Worm (Caenorhabditis elegans) whole organism, L1 larva: Measurements from ENCODE around the gene C25E10.11.

Experiments
- C16A3.4 ChIP-seq: fragments of 150-350 bp; optimal IDR thresholded peaks from 2 replicates; lab custom pipeline; 2014; ENCODE audit warnings: missing biosample characterization, missing genetic modification characterization
- C34B4.2 ChIP-seq: sonication (generic microtip); optimal IDR thresholded peaks from 2 replicates; lab custom pipeline; 2017; ENCODE audit warnings: mild to moderate bottlenecking, missing genetic modification characterization, missing compliant biosample characterization
- alr-1 ChIP-seq: fragments of 200-800 bp; sonication (Bioruptor generic); optimal IDR thresholded peaks from 2 replicates; lab custom pipeline; 2018; ENCODE audit warnings: borderline replicate concordance, mild to moderate bottlenecking, missing genetic modification characterization, missing compliant biosample characterization
- aly-2 ChIP-seq: fragments of 150-350 bp; optimal IDR thresholded peaks from 2 replicates; lab custom pipeline; 2014; ENCODE audit warnings: missing biosample characterization, missing genetic modification characterization
- ama-1 ChIP-seq: fragments of 150-350 bp; optimal IDR thresholded peaks from 2 replicates; lab custom pipeline; 2014
- ceh-63 ChIP-seq: fragments of 200-800 bp; sonication (Bioruptor generic); optimal IDR thresholded peaks from 2 replicates; lab custom pipeline; 2018; ENCODE audit warnings: mild to moderate bottlenecking, missing genetic modification characterization, missing compliant biosample characterization
- ceh-88 ChIP-seq: fragments of 200-800 bp; sonication (Bioruptor generic); IDR thresholded peaks from 2 replicates; pipeline ENCODE4 v1.3.6; 2022; ENCODE audit warnings: missing genetic modification characterization, missing compliant biosample characterization
- ceh-90 ChIP-seq: sonication (generic microtip); optimal IDR thresholded peaks from 2 replicates; lab custom pipeline; 2016; ENCODE audit warnings: missing genetic modification characterization, missing compliant biosample characterization
- ces-1 ChIP-seq: fragments of 150-350 bp; optimal IDR thresholded peaks from 2 replicates; lab custom pipeline; 2014; ENCODE audit warnings: missing biosample characterization, missing genetic modification reagents, missing genetic modification characterization
- dpl-1 ChIP-seq, 3 experiments: fragments of 150-350 bp in 2 of 3; sonication (generic microtip) in 1 of 3; optimal IDR thresholded peaks; 2 replicates each; lab custom pipeline; 2014 to 2017; ENCODE audit warnings: missing biosample characterization in 3 of 3, missing genetic modification characterization in 3 of 3, missing genetic modification reagents in 3 of 3
- efl-1 ChIP-seq, 4 experiments: fragments of 150-350 bp; optimal IDR thresholded peaks in 3 of 4; peaks in 1 of 4; 1 replicate in 1 of 4; 2 replicates in 3 of 4; lab custom pipeline; 2014; ENCODE audit warnings: missing biosample characterization in 2 of 4, missing genetic modification characterization in 2 of 4, missing genetic modification reagents in 2 of 4
- egl-13 ChIP-seq: sonication (generic microtip); optimal IDR thresholded peaks from 2 replicates; lab custom pipeline; 2016; ENCODE audit warnings: missing genotype, missing genetic modification reagents, missing genetic modification characterization, missing compliant biosample characterization
- egl-27 ChIP-seq, 2 experiments: fragments of 150-350 bp in 1 of 2; sonication (generic microtip); optimal IDR thresholded peaks; 3 replicates each; lab custom pipeline; 2017 to 2018; ENCODE audit warnings: missing biosample characterization in 2 of 2, missing genetic modification characterization in 2 of 2, missing genetic modification reagents in 2 of 2
- elt-2 ChIP-seq: sonication (generic microtip); optimal IDR thresholded peaks from 2 replicates; lab custom pipeline; 2016; ENCODE audit warnings: missing genetic modification characterization, mild to moderate bottlenecking, inconsistent platforms, missing compliant biosample characterization, missing genetic modification reagents
- elt-3 ChIP-seq, 6 experiments: fragments of 150-350 bp in 1 of 6; sonication (generic microtip); optimal IDR thresholded peaks; 2 replicates each; lab custom pipeline; 2017 to 2018; ENCODE audit warnings: missing biosample characterization in 6 of 6, missing genetic modification characterization in 6 of 6, inconsistent platforms in 1 of 6
- fkh-10 ChIP-seq: sonication (generic microtip); optimal IDR thresholded peaks from 2 replicates; lab custom pipeline; 2017; ENCODE audit warnings: missing biosample characterization, missing genetic modification reagents, missing genetic modification characterization
- fos-1 ChIP-seq: fragments of 150-350 bp; optimal IDR thresholded peaks from 2 replicates; lab custom pipeline; 2014; ENCODE audit warnings: missing biosample characterization, missing genetic modification characterization
- grh-1 ChIP-seq: fragments of 200-800 bp; sonication (Bioruptor generic); IDR thresholded peaks from 2 replicates; pipeline ENCODE4 v1.3.6; 2022; ENCODE audit warnings: missing genetic modification reagents, missing genetic modification characterization, missing compliant biosample characterization
- hlh-4 ChIP-seq: sonication (generic microtip); optimal IDR thresholded peaks from 2 replicates; lab custom pipeline; 2016; ENCODE audit warnings: mild to moderate bottlenecking, missing genetic modification characterization, missing compliant biosample characterization
- hpl-2 ChIP-seq: fragments of 150-350 bp; optimal IDR thresholded peaks from 2 replicates; lab custom pipeline; 2014; ENCODE audit warnings: missing biosample characterization, missing genetic modification reagents, missing genetic modification characterization
- irx-1 ChIP-seq: sonication (generic microtip); optimal IDR thresholded peaks from 2 replicates; lab custom pipeline; 2016; ENCODE audit warnings: missing genetic modification characterization, missing compliant biosample characterization
- jun-1 ChIP-seq: fragments of 150-350 bp; optimal IDR thresholded peaks from 2 replicates; lab custom pipeline; 2014; ENCODE audit warnings: missing biosample characterization, missing genetic modification reagents, missing genetic modification characterization
- lin-13 ChIP-seq: fragments of 150-350 bp; optimal IDR thresholded peaks from 2 replicates; lab custom pipeline; 2014; ENCODE audit warnings: missing biosample characterization, missing genetic modification reagents, missing genetic modification characterization
- lin-14 ChIP-seq: fragments of 200-800 bp; sonication (Bioruptor generic); optimal IDR thresholded peaks from 2 replicates; lab custom pipeline; 2018; ENCODE audit warnings: mild to moderate bottlenecking, missing genetic modification characterization, moderate library complexity, missing compliant biosample characterization
- lin-15B ChIP-seq: fragments of 150-350 bp; sonication (generic microtip); optimal IDR thresholded peaks from 3 replicates; lab custom pipeline; 2014; ENCODE audit warnings: missing biosample characterization, missing genetic modification characterization
- lin-35 ChIP-seq, 2 experiments: fragments of 150-350 bp; optimal IDR thresholded peaks; 2 replicates each; lab custom pipeline; 2014; ENCODE audit warnings: missing biosample characterization in 2 of 2, missing genetic modification characterization in 2 of 2, missing genetic modification reagents in 2 of 2
- lin-39 ChIP-seq: fragments of 150-350 bp; optimal IDR thresholded peaks from 2 replicates; lab custom pipeline; 2014; ENCODE audit warnings: missing biosample characterization, missing genetic modification reagents, missing genetic modification characterization
- lir-3 ChIP-seq: sonication (generic microtip); optimal IDR thresholded peaks from 2 replicates; lab custom pipeline; 2016; ENCODE audit warnings: mild to moderate bottlenecking, missing genetic modification characterization, moderate library complexity, missing compliant biosample characterization; ENCODE audit not compliant: poor library complexity
- lsy-2 ChIP-seq, 2 experiments: fragments of 150-350 bp; optimal IDR thresholded peaks; 2 replicates each; lab custom pipeline; 2014; ENCODE audit warnings: missing biosample characterization in 2 of 2, missing genetic modification characterization in 2 of 2
- mef-2 ChIP-seq: fragments of 150-350 bp; optimal IDR thresholded peaks from 2 replicates; lab custom pipeline; 2014; ENCODE audit warnings: missing biosample characterization, missing genetic modification characterization
- nhr-12 ChIP-seq: sonication (generic microtip); optimal IDR thresholded peaks from 2 replicates; lab custom pipeline; 2017; ENCODE audit warnings: missing biosample characterization, missing genetic modification characterization
- nhr-20 ChIP-seq: sonication (generic microtip); optimal IDR thresholded peaks from 2 replicates; lab custom pipeline; 2016; ENCODE audit warnings: mild to moderate bottlenecking, missing genetic modification characterization, missing compliant biosample characterization
- nhr-237 ChIP-seq: fragments of 150-350 bp; optimal IDR thresholded peaks from 2 replicates; lab custom pipeline; 2014; ENCODE audit warnings: missing biosample characterization, missing genetic modification characterization
- nhr-28 ChIP-seq: fragments of 150-350 bp; optimal IDR thresholded peaks from 2 replicates; lab custom pipeline; 2014; ENCODE audit warnings: missing biosample characterization, missing genetic modification characterization
- nhr-47 ChIP-seq: sonication (generic microtip); optimal IDR thresholded peaks from 2 replicates; lab custom pipeline; 2016; ENCODE audit warnings: mild to moderate bottlenecking, missing genetic modification characterization, moderate library complexity, missing compliant biosample characterization
- nhr-84 ChIP-seq: sonication (generic microtip); optimal IDR thresholded peaks from 2 replicates; lab custom pipeline; 2017; ENCODE audit warnings: missing biosample characterization, missing genetic modification characterization
- nhr-85 ChIP-seq: sonication (generic microtip); peaks from one replicate; lab custom pipeline; 2016; ENCODE audit warnings: missing genetic modification characterization, inconsistent platforms, missing compliant biosample characterization
- nhr-90 ChIP-seq: sonication (generic microtip); optimal IDR thresholded peaks from 2 replicates; lab custom pipeline; 2016; ENCODE audit warnings: mild to moderate bottlenecking, missing genetic modification characterization, missing compliant biosample characterization; ENCODE audit not compliant: poor library complexity
- pag-3 ChIP-seq: sonication (generic microtip); optimal IDR thresholded peaks from 2 replicates; lab custom pipeline; 2017; ENCODE audit warnings: missing genetic modification characterization, mild to moderate bottlenecking, missing compliant biosample characterization, antibody characterized with exemption, borderline replicate concordance; ENCODE audit not compliant: insufficient read depth
- pax-3 ChIP-seq: fragments of 200-800 bp; sonication (Bioruptor generic); optimal IDR thresholded peaks from 2 replicates; lab custom pipeline; 2018; ENCODE audit warnings: mild to moderate bottlenecking, missing genetic modification characterization, moderate library complexity, missing compliant biosample characterization
- pqm-1 ChIP-seq: sonication (generic microtip); optimal IDR thresholded peaks from 3 replicates; lab custom pipeline; 2017; ENCODE audit warnings: missing biosample characterization, missing genetic modification characterization
- skn-1 ChIP-seq: fragments of 150-350 bp; optimal IDR thresholded peaks from 2 replicates; lab custom pipeline; 2014; ENCODE audit warnings: missing biosample characterization, missing genetic modification characterization
- snpc-4 ChIP-seq: fragments of 150-350 bp; optimal IDR thresholded peaks from 2 replicates; lab custom pipeline; 2014; ENCODE audit warnings: missing biosample characterization, missing genetic modification characterization
- snu-23 ChIP-seq: sonication (generic microtip); optimal IDR thresholded peaks from 2 replicates; lab custom pipeline; 2016; ENCODE audit warnings: missing genetic modification characterization, missing compliant biosample characterization
- sox-4 ChIP-seq: sonication (generic microtip); optimal IDR thresholded peaks from 2 replicates; lab custom pipeline; 2016; ENCODE audit warnings: missing genetic modification characterization, missing compliant biosample characterization
- swsn-7 ChIP-seq: sonication (generic microtip); optimal IDR thresholded peaks from 2 replicates; lab custom pipeline; 2016; ENCODE audit warnings: missing genetic modification characterization, missing compliant biosample characterization
- tbx-2 ChIP-seq: sonication (generic microtip); optimal IDR thresholded peaks from 2 replicates; lab custom pipeline; 2016; ENCODE audit warnings: missing genetic modification characterization, missing compliant biosample characterization
- unc-130 ChIP-seq: fragments of 150-350 bp; optimal IDR thresholded peaks from 2 replicates; lab custom pipeline; 2017; ENCODE audit warnings: missing biosample characterization, missing genetic modification characterization, inconsistent platforms
- unc-62 ChIP-seq: fragments of 150-350 bp; optimal IDR thresholded peaks from 2 replicates; lab custom pipeline; 2014; ENCODE audit warnings: missing biosample characterization, missing genetic modification reagents, missing genetic modification characterization
- unc-86 ChIP-seq: sonication (generic microtip); optimal IDR thresholded peaks from 2 replicates; lab custom pipeline; 2016; ENCODE audit warnings: missing genetic modification characterization, missing compliant biosample characterization
- unc-98 ChIP-seq: fragments of 200-800 bp; sonication (Bioruptor generic); IDR thresholded peaks from 2 replicates; pipeline ENCODE4 v1.3.6; 2022; ENCODE audit warnings: missing genetic modification characterization, missing compliant biosample characterization
- xbp-1 ChIP-seq: sonication (generic microtip); optimal IDR thresholded peaks from 2 replicates; lab custom pipeline; 2016; ENCODE audit warnings: missing genetic modification characterization, missing compliant biosample characterization
- zag-1 ChIP-seq: fragments of 150-350 bp; optimal IDR thresholded peaks from 2 replicates; lab custom pipeline; 2014; ENCODE audit warnings: missing biosample characterization, missing genetic modification characterization
- ztf-4 ChIP-seq: fragments of 150-350 bp; optimal IDR thresholded peaks from 2 replicates; lab custom pipeline; 2014; ENCODE audit warnings: missing biosample characterization, missing genetic modification characterization

C25E10.11 gene

DNA sequence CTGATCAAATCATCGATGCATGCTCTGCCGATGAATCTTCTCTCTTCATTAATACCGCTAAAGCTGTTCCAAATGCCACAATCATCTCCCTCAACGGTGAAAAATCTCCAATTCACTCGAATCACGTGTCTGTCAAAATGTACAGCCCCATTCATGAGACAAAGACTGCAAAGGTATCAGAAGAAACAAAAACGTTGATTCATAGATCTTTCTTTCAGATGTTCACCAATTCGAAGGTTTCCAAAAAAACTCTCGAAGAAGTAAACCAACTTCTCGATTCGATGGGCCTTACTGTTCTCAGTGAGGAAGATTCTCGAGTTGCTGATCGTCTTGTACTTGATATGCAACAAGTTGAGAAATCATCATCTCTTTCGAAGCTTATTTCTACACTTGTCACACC is 38.1 kb upstream of the C25E10.11 start:
- TF ChIP-seq nhr-90 = no peak
- TF ChIP-seq grh-1 (GFP tag; lab: Robert Waterston, UW) = no peak
- no peak for TF ChIP-seq nhr-237 (tag; lab: Kevin White, UChicago)
- TF ChIP-seq snu-23 (GFP tag; lab: Kevin White, UChicago) = no peak
- TF ChIP-seq egl-27 (tag; optimal IDR thresholded peaks at IDR 0.05; lab: Kevin White, UChicago) = no peak
- peak; percentile 14 for TF ChIP-seq lin-14 (GFP tag; lab: Kevin White, UChicago)
- no peak for TF ChIP-seq fkh-10 (GFP tag; lab: Kevin White, UChicago)
- TF ChIP-seq lir-3 = no peak
- no peak for TF ChIP-seq sox-4 (tag; lab: Kevin White, UChicago)
- no peak for TF ChIP-seq egl-13 (tag; lab: Kevin White, UChicago)
- no peak for TF ChIP-seq lin-13 (GFP tag; lab: Kevin White, UChicago)
- TF ChIP-seq C34B4.2 (tag; lab: Kevin White, UChicago) = no peak
- TF ChIP-seq nhr-47 = no peak
- peak; percentile 1 for TF ChIP-seq C16A3.4 (tag; lab: Kevin White, UChicago)
- TF ChIP-seq unc-98 (GFP tag; lab: Robert Waterston, UW) = no peak
- TF ChIP-seq aly-2 (tag; lab: Kevin White, UChicago) = no peak
- TF ChIP-seq unc-130 (tag; lab: Kevin White, UChicago) = no peak
- TF ChIP-seq nhr-28 (tag; lab: Kevin White, UChicago) = no peak
- no peak for TF ChIP-seq alr-1 (tag; lab: Kevin White, UChicago)
- TF ChIP-seq pax-3 = no peak
- no peak for TF ChIP-seq ceh-88
- TF ChIP-seq irx-1 = no peak
- no peak for TF ChIP-seq zag-1 (tag; lab: Kevin White, UChicago)
- no peak for TF ChIP-seq hlh-4
- TF ChIP-seq fos-1 (tag; lab: Kevin White, UChicago) = no peak
- no peak for TF ChIP-seq ceh-63 (GFP tag; lab: Kevin White, UChicago)
- TF ChIP-seq xbp-1 (tag; lab: Kevin White, UChicago) = no peak
- no peak for TF ChIP-seq lsy-2 (tag; optimal IDR thresholded peaks at IDR 0.05; lab: Kevin White, UChicago)
- no peak for TF ChIP-seq lin-39
- no peak for TF ChIP-seq efl-1 (optimal IDR thresholded peaks at IDR 0.05; lab: Kevin White, UChicago)
- TF ChIP-seq efl-1 (GFP tag; optimal IDR thresholded peaks at IDR 0.05 in 1 of 2; lab: Kevin White, UChicago) = peak in 1 of 2 experiments; percentile 72
- no peak for TF ChIP-seq unc-62 (GFP tag; lab: Kevin White, UChicago)
- no peak for TF ChIP-seq jun-1 (tag; lab: Kevin White, UChicago)
- no peak for TF ChIP-seq snpc-4 (tag; lab: Kevin White, UChicago)
- peak; percentile 59 for TF ChIP-seq nhr-85 (tag; lab: Kevin White, UChicago)
- peak in 1 of 2 experiments; percentile 2 for TF ChIP-seq lin-35 (GFP tag; optimal IDR thresholded peaks at IDR 0.05; lab: Kevin White, UChicago)
- no peak for TF ChIP-seq tbx-2 (tag; lab: Kevin White, UChicago)
- TF ChIP-seq ama-1 (lab: Kevin White, UChicago) = peak; percentile 18
- no peak for TF ChIP-seq pqm-1 (tag; lab: Kevin White, UChicago)
- peak; percentile 15 for TF ChIP-seq nhr-20
- no peak for TF ChIP-seq nhr-84
- no peak for TF ChIP-seq swsn-7 (tag; lab: Kevin White, UChicago)
- no peak for TF ChIP-seq nhr-12
- no peak for TF ChIP-seq skn-1 (tag; lab: Kevin White, UChicago)
- no peak for TF ChIP-seq elt-3 (tag; optimal IDR thresholded peaks at IDR 0.05; lab: Kevin White, UChicago)
- no peak for TF ChIP-seq hpl-2
- TF ChIP-seq unc-86 (tag; lab: Kevin White, UChicago) = no peak
- TF ChIP-seq mef-2 (tag; lab: Kevin White, UChicago) = no peak
- no peak for TF ChIP-seq lin-15B (tag; lab: Kevin White, UChicago)
- no peak for TF ChIP-seq dpl-1 (GFP tag; optimal IDR thresholded peaks at IDR 0.05; lab: Kevin White, UChicago)
- no peak for TF ChIP-seq ztf-4 (tag; lab: Kevin White, UChicago)
- no peak for TF ChIP-seq pag-3 (tag; lab: Kevin White, UChicago)
- no peak for TF ChIP-seq ceh-90 (tag; lab: Kevin White, UChicago)
- no peak for TF ChIP-seq ces-1 (GFP tag; lab: Kevin White, UChicago)
- no peak for TF ChIP-seq elt-2 (tag; lab: Kevin White, UChicago)
- TF ChIP-seq, all 84 proteins: peak for 7
